Fruit fly (Drosophila melanogaster): Measurements from ENCODE around the gene Cpr64Ac.

The Cpr64Ac gene

dm6 chr3L:4239442-4240322 is 27.0 kb upstream of the Cpr64Ac start, which contains the start of gene Sqor (continued):
- TF ChIP-seq maf-S (GFP tag; optimal IDR thresholded peaks at IDR 0.05) (peak; percentile 90), CG18476 (GFP tag; optimal IDR thresholded peaks at IDR 0.05) (peak; percentile 66), CG1024 (GFP tag; IDR thresholded peaks at IDR 0.05) (peak; percentile 59), Sox100B (GFP tag; optimal IDR thresholded peaks at IDR 0.05) (no peak), Fer3 (tag; optimal IDR thresholded peaks at IDR 0.05) (peak; percentile 87), CG10209 (GFP tag; optimal IDR thresholded peaks at IDR 0.05) (peak; percentile 89), Chrac-16 (GFP tag; optimal IDR thresholded peaks at IDR 0.05) (peak; percentile 68), CG13287 (GFP tag; IDR thresholded peaks at IDR 0.05; ENCODE audit: partially characterized antibody) (no peak), CG10543 (GFP tag; optimal IDR thresholded peaks at IDR 0.05) (peak; percentile 92), Xbp1 (GFP tag; optimal IDR thresholded peaks at IDR 0.05) (peak; percentile 88), Dbx (GFP tag; IDR thresholded peaks at IDR 0.05) (peak; percentile 73), CG13424 (tag; optimal IDR thresholded peaks at IDR 0.05) (peak; percentile 92), twi (tag; optimal IDR thresholded peaks at IDR 0.05) (peak; percentile 33), GATAe (GFP tag; conservative IDR thresholded peaks at IDR 0.05) (peak; percentile 66), hbn (GFP tag; IDR thresholded peaks at IDR 0.05; ENCODE audit: partially characterized antibody) (no peak), bsh (GFP tag; optimal IDR thresholded peaks at IDR 0.05) (peak; percentile 66 to 93), CG5953 (GFP tag; IDR thresholded peaks at IDR 0.05) (peak; percentile 51; the same call in 1 of the 2 replicates), pzg (GFP tag; optimal IDR thresholded peaks at IDR 0.05) (peak; percentile 25), CG18599 (GFP tag; optimal IDR thresholded peaks at IDR 0.05) (peak; percentile 88), lmd (GFP tag; IDR thresholded peaks at IDR 0.05) (peak; percentile 77), CG6765 (GFP tag; optimal IDR thresholded peaks at IDR 0.05) (peak; percentile 86), gcm2 (GFP tag; optimal IDR thresholded peaks at IDR 0.05) (peak; percentile 65), CG34224 (GFP tag; IDR thresholded peaks at IDR 0.05; ENCODE audit: partially characterized antibody) (no peak), CG34376 (GFP tag; optimal IDR thresholded peaks at IDR 0.05) (peak; percentile 89), Eip74EF (GFP tag; optimal IDR thresholded peaks at IDR 0.05) (peak in 1 of 2 experiments; percentile 70), cad (GFP tag; optimal IDR thresholded peaks at IDR 0.05) (no peak), CG10959 (GFP tag; IDR thresholded peaks at IDR 0.05) (no peak), CG15011 (GFP tag; optimal IDR thresholded peaks at IDR 0.05) (peak; percentile 85), kay (GFP tag; optimal IDR thresholded peaks at IDR 0.05) (peak; percentile 54), dimm (GFP tag; IDR thresholded peaks at IDR 0.05) (peak; percentile 62; the same call in 1 of the 2 replicates), NFAT (GFP tag; IDR thresholded peaks at IDR 0.05) (peak; percentile 76), Gug (GFP tag; IDR thresholded peaks at IDR 0.05) (peak; percentile 73; the same call in 3 of the 4 replicates), unc-4 (GFP tag; IDR thresholded peaks at IDR 0.05; ENCODE audit: partially characterized antibody) (0 out of 2 replicates have a peak, but pooled peaks have one; percentile 19), ind (GFP tag; optimal IDR thresholded peaks at IDR 0.05) (peak; percentile 79), CG8281 (tag; optimal IDR thresholded peaks at IDR 0.05) (peak; percentile 78), dysf (GFP tag; IDR thresholded peaks at IDR 0.05) (peak; percentile 85), CG10979 (tag; optimal IDR thresholded peaks at IDR 0.05) (peak; percentile 33), CG2678 (tag; optimal IDR thresholded peaks at IDR 0.05) (peak; percentile 94), pnt (GFP tag; optimal IDR thresholded peaks at IDR 0.05) (peak; percentile 82), bcd (GFP tag; optimal IDR thresholded peaks at IDR 0.05) (peak; percentile 90), Mrtf (GFP tag; IDR thresholded peaks at IDR 0.05) (peak; percentile 74), Nf-YA (GFP tag; IDR thresholded peaks at IDR 0.05) (peak; percentile 75), CG15696 (tag; optimal IDR thresholded peaks at IDR 0.05) (peak; percentile 31), sens (GFP tag) (peak; percentile 94), Opbp (GFP tag; IDR thresholded peaks at IDR 0.05; ENCODE audit: partially characterized antibody) (no peak), Blimp-1 (GFP tag; optimal IDR thresholded peaks at IDR 0.05) (peak; percentile 62), CG11696 (GFP tag; IDR thresholded peaks at IDR 0.05) (peak; percentile 58; the same call in 1 of the 2 replicates)

Measured in whole organism, embryonic.